Fruit fly (Drosophila melanogaster) Kc167 (cell line): Measurements from ENCODE around the gene CG44038.

Experiments
- Myc ChIP-seq: fragments of >200 bp; optimal IDR thresholded peaks from 2 replicates; lab custom pipeline; 2017; ENCODE audit warnings: missing external identifiers
- Sin3A ChIP-seq: fragments of >200 bp; optimal IDR thresholded peaks from 2 replicates; lab custom pipeline; 2018; ENCODE audit warnings: missing external identifiers
- h ChIP-seq: fragments of >200 bp; optimal IDR thresholded peaks from 3 replicates; lab custom pipeline; 2018; ENCODE audit warnings: missing external identifiers
- insv ChIP-seq: fragments of >200 bp; optimal IDR thresholded peaks from 3 replicates; lab custom pipeline; 2018; ENCODE audit warnings: missing external identifiers
- psq ChIP-seq: fragments of >200 bp; optimal IDR thresholded peaks from 2 replicates; lab custom pipeline; 2017; ENCODE audit warnings: missing external identifiers

dm6 chr3R:12253887-12254286 is 6.9 kb upstream of the CG44038 start, which contains the start of gene CG3942:
- TF ChIP-seq psq (lab: Kevin White, UChicago) (no peak), Sin3A (no peak), h (no peak), Myc (lab: Kevin White, UChicago) (no peak), insv (no peak)
